Worm (Caenorhabditis elegans) whole organism, L2 larva: ENCODE measurements around the gene srh-24.

Source experiments
- C34F6.9 ChIP-seq: fragments of 150-350 bp; optimal IDR thresholded peaks from 2 replicates; lab custom pipeline; 2014; ENCODE audit warnings: missing biosample characterization, missing genetic modification characterization
- F13H6.1 ChIP-seq: sonication (generic microtip); optimal IDR thresholded peaks from 2 replicates; lab custom pipeline; 2016; ENCODE audit warnings: missing genetic modification characterization, missing compliant biosample characterization
- R02D3.7 ChIP-seq: fragments of 150-350 bp; optimal IDR thresholded peaks from 2 replicates; lab custom pipeline; 2014; ENCODE audit warnings: missing biosample characterization, missing genetic modification characterization
- Y55F3AM.14 ChIP-seq: fragments of 200-800 bp; sonication (Bioruptor generic); optimal IDR thresholded peaks from 2 replicates; lab custom pipeline; 2018; ENCODE audit warnings: mild to moderate bottlenecking, missing genetic modification characterization, missing compliant biosample characterization
- ZK546.5 ChIP-seq: sonication (generic microtip); optimal IDR thresholded peaks from 2 replicates; lab custom pipeline; 2017; ENCODE audit warnings: missing biosample characterization, missing genetic modification characterization
- alr-1 ChIP-seq: fragments of 150-350 bp; optimal IDR thresholded peaks from 2 replicates; lab custom pipeline; 2014; ENCODE audit warnings: missing biosample characterization, missing genetic modification characterization
- aly-2 ChIP-seq: fragments of 150-350 bp; optimal IDR thresholded peaks from 2 replicates; lab custom pipeline; 2014; ENCODE audit warnings: missing biosample characterization, missing genetic modification characterization
- ama-1 ChIP-seq: fragments of 150-350 bp; optimal IDR thresholded peaks from 2 replicates; lab custom pipeline; 2018; ENCODE audit warnings: inconsistent platforms
- blmp-1 ChIP-seq: sonication (generic microtip); optimal IDR thresholded peaks from 2 replicates; lab custom pipeline; 2017; ENCODE audit warnings: missing genetic modification characterization, mild to moderate bottlenecking, missing compliant biosample characterization, antibody characterized with exemption, moderate library complexity; ENCODE audit not compliant: insufficient read depth
- ceh-16 ChIP-seq: fragments of 150-350 bp; optimal IDR thresholded peaks from 2 replicates; lab custom pipeline; 2014; ENCODE audit warnings: missing biosample characterization, missing genetic modification characterization
- ceh-82 ChIP-seq: fragments of 150-350 bp; optimal IDR thresholded peaks from 2 replicates; lab custom pipeline; 2014; ENCODE audit warnings: missing biosample characterization, missing genetic modification characterization
- crh-2 ChIP-seq: sonication (generic microtip); optimal IDR thresholded peaks from 2 replicates; lab custom pipeline; 2017; ENCODE audit warnings: missing biosample characterization, missing genetic modification characterization
- dmd-4 ChIP-seq: sonication (generic microtip); optimal IDR thresholded peaks from 2 replicates; lab custom pipeline; 2017; ENCODE audit warnings: missing biosample characterization, missing genetic modification characterization
- egl-27 ChIP-seq: sonication (generic microtip); optimal IDR thresholded peaks from 3 replicates; lab custom pipeline; 2017; ENCODE audit warnings: missing biosample characterization, missing genetic modification reagents, missing genetic modification characterization
- elt-1 ChIP-seq: fragments of 150-350 bp; optimal IDR thresholded peaks from 2 replicates; lab custom pipeline; 2014; ENCODE audit warnings: missing biosample characterization, missing genetic modification characterization
- elt-3 ChIP-seq: sonication (generic microtip); optimal IDR thresholded peaks from 2 replicates; lab custom pipeline; 2017; ENCODE audit warnings: missing biosample characterization, missing genetic modification characterization
- fos-1 ChIP-seq: fragments of 150-350 bp; optimal IDR thresholded peaks from 2 replicates; lab custom pipeline; 2014; ENCODE audit warnings: missing biosample characterization, missing genetic modification characterization
- lin-11 ChIP-seq: fragments of 150-350 bp; sonication (generic microtip); optimal IDR thresholded peaks from 2 replicates; lab custom pipeline; 2014; ENCODE audit warnings: missing biosample characterization, missing genetic modification characterization, inconsistent platforms, mixed read lengths
- lin-13 ChIP-seq: fragments of 150-350 bp; optimal IDR thresholded peaks from 2 replicates; lab custom pipeline; 2014; ENCODE audit warnings: missing biosample characterization, missing genetic modification reagents, missing genetic modification characterization
- lin-39 ChIP-seq: fragments of 150-350 bp; optimal IDR thresholded peaks from 2 replicates; lab custom pipeline; 2014; ENCODE audit warnings: missing biosample characterization, missing genetic modification reagents, missing genetic modification characterization
- lsy-2 ChIP-seq, 2 experiments: fragments of 150-350 bp in 1 of 2; sonication (generic microtip) in 1 of 2; optimal IDR thresholded peaks; 2 replicates each; lab custom pipeline; 2014 to 2017; ENCODE audit warnings: missing biosample characterization in 2 of 2, missing genetic modification characterization in 2 of 2
- mab-5 ChIP-seq: fragments of 150-350 bp; optimal IDR thresholded peaks from 2 replicates; lab custom pipeline; 2014; ENCODE audit warnings: missing biosample characterization, missing genetic modification characterization
- mbf-1 ChIP-seq: sonication (generic microtip); optimal IDR thresholded peaks from 2 replicates; lab custom pipeline; 2017; ENCODE audit warnings: missing biosample characterization, missing genetic modification characterization
- mdl-1 ChIP-seq, 2 experiments: fragments of 150-350 bp in 1 of 2; sonication (generic microtip) in 1 of 2; optimal IDR thresholded peaks; 2 replicates each; lab custom pipeline; 2017; ENCODE audit warnings: missing biosample characterization in 2 of 2, missing genetic modification characterization in 2 of 2
- nhr-10 ChIP-seq: sonication (generic microtip); optimal IDR thresholded peaks from 2 replicates; lab custom pipeline; 2017; ENCODE audit warnings: missing biosample characterization, missing genetic modification characterization
- nhr-129 ChIP-seq: fragments of 150-350 bp; optimal IDR thresholded peaks from 2 replicates; lab custom pipeline; 2014; ENCODE audit warnings: missing biosample characterization, missing genetic modification characterization
- nhr-21 ChIP-seq: fragments of 150-350 bp; optimal IDR thresholded peaks from 2 replicates; lab custom pipeline; 2014; ENCODE audit warnings: missing biosample characterization, missing genetic modification characterization
- nhr-237 ChIP-seq: fragments of 150-350 bp; optimal IDR thresholded peaks from 2 replicates; lab custom pipeline; 2014; ENCODE audit warnings: missing biosample characterization, missing genetic modification characterization
- nhr-25 ChIP-seq: fragments of 150-350 bp; sonication (generic microtip); optimal IDR thresholded peaks from 3 replicates; lab custom pipeline; 2014; ENCODE audit warnings: missing biosample characterization, missing genetic modification characterization
- nhr-77 ChIP-seq: fragments of 150-350 bp; optimal IDR thresholded peaks from 2 replicates; lab custom pipeline; 2014; ENCODE audit warnings: missing biosample characterization, missing genetic modification characterization
- peb-1 ChIP-seq: fragments of 150-350 bp; optimal IDR thresholded peaks from 2 replicates; lab custom pipeline; 2014; ENCODE audit warnings: missing biosample characterization, missing genetic modification characterization
- sem-4 ChIP-seq: fragments of 150-350 bp; optimal IDR thresholded peaks from 2 replicates; lab custom pipeline; 2014; ENCODE audit warnings: missing biosample characterization, missing genetic modification reagents, missing genetic modification characterization
- sma-3 ChIP-seq: sonication (generic microtip); optimal IDR thresholded peaks from 2 replicates; lab custom pipeline; 2016; ENCODE audit warnings: missing genetic modification reagents, missing genetic modification characterization, missing compliant biosample characterization
- sma-9 ChIP-seq, 2 experiments: fragments of 150-350 bp in 1 of 2; sonication (generic microtip) in 1 of 2; optimal IDR thresholded peaks; 2 replicates each; lab custom pipeline; 2014 to 2016; ENCODE audit warnings: missing genetic modification characterization in 2 of 2, mild to moderate bottlenecking in 1 of 2, missing biosample characterization in 1 of 2, missing compliant biosample characterization in 1 of 2, missing genetic modification reagents in 1 of 2, moderate library complexity in 1 of 2
- snpc-4 ChIP-seq: fragments of 150-350 bp; optimal IDR thresholded peaks from 2 replicates; lab custom pipeline; 2014; ENCODE audit warnings: missing biosample characterization, missing genetic modification characterization
- unc-39 ChIP-seq: fragments of 150-350 bp; optimal IDR thresholded peaks from 2 replicates; lab custom pipeline; 2014; ENCODE audit warnings: missing biosample characterization, missing genetic modification characterization
- unc-55 ChIP-seq: fragments of 150-350 bp; sonication (generic microtip); optimal IDR thresholded peaks from 3 replicates; lab custom pipeline; 2014; ENCODE audit warnings: missing biosample characterization, missing genetic modification reagents, missing genetic modification characterization
- zag-1 ChIP-seq: fragments of 150-350 bp; optimal IDR thresholded peaks from 2 replicates; lab custom pipeline; 2014; ENCODE audit warnings: missing biosample characterization, missing genetic modification characterization
- ztf-1 ChIP-seq: fragments of 200-800 bp; sonication (Bioruptor generic); conservative IDR thresholded peaks from 2 replicates; pipeline ENCODE4 v1.3.6; 2022; ENCODE audit warnings: missing genetic modification characterization, missing compliant biosample characterization
- ztf-11 ChIP-seq: sonication (generic microtip); optimal IDR thresholded peaks from 2 replicates; lab custom pipeline; 2017; ENCODE audit warnings: missing biosample characterization, missing genetic modification characterization
- ztf-4 ChIP-seq: fragments of 150-350 bp; optimal IDR thresholded peaks from 2 replicates; lab custom pipeline; 2014; ENCODE audit warnings: missing biosample characterization, missing genetic modification characterization

The srh-24 gene

ce11 chrV:13984828-13985227, 24.0 kb upstream of the srh-24 start, which contains the start of gene end-1:
TSS of gene end-1 (plus strand) at chrV:13985128.
- no peak for TF ChIP-seq ztf-4 (tag; lab: Kevin White, UChicago)
- TF ChIP-seq, all 48 proteins: peak for 0

- TF ChIP-seq elt-1 (tag; lab: Kevin White, UChicago) (no peak), ama-1 (no peak), fos-1 (tag; lab: Kevin White, UChicago) (no peak), ceh-16 (tag; lab: Kevin White, UChicago) (no peak), lin-11 (tag; lab: Kevin White, UChicago) (no peak), dmd-4 (tag; lab: Kevin White, UChicago) (no peak), mbf-1 (tag; lab: Kevin White, UChicago) (no peak), aly-2 (tag; lab: Kevin White, UChicago) (no peak), ceh-82 (tag; lab: Kevin White, UChicago) (no peak), mdl-1 (tag; optimal IDR thresholded peaks at IDR 0.05; lab: Kevin White, UChicago) (no peak), Y55F3AM.14 (GFP tag; lab: Kevin White, UChicago) (no peak), snpc-4 (no peak), ztf-4 (tag; lab: Kevin White, UChicago) (no peak), lsy-2 (tag; optimal IDR thresholded peaks at IDR 0.05; lab: Kevin White, UChicago) (no peak), alr-1 (tag; lab: Kevin White, UChicago) (no peak), egl-27 (tag; lab: Kevin White, UChicago) (no peak), nhr-77 (tag; lab: Kevin White, UChicago) (no peak), peb-1 (no peak), sem-4 (tag; lab: Kevin White, UChicago) (no peak)
These were observed 20.9 kb upstream of the srh-24 start for ce11 chrV:13981677-13982076.

ce11 chrV:13980807-13981206, 20.0 kb upstream of the srh-24 start, which contains the start of gene eol-1:
TSS of gene eol-1 (minus strand) at chrV:13980907.
- TF ChIP-seq fos-1 (tag; lab: Kevin White, UChicago) (no peak), snpc-4 (no peak)

DNA sequence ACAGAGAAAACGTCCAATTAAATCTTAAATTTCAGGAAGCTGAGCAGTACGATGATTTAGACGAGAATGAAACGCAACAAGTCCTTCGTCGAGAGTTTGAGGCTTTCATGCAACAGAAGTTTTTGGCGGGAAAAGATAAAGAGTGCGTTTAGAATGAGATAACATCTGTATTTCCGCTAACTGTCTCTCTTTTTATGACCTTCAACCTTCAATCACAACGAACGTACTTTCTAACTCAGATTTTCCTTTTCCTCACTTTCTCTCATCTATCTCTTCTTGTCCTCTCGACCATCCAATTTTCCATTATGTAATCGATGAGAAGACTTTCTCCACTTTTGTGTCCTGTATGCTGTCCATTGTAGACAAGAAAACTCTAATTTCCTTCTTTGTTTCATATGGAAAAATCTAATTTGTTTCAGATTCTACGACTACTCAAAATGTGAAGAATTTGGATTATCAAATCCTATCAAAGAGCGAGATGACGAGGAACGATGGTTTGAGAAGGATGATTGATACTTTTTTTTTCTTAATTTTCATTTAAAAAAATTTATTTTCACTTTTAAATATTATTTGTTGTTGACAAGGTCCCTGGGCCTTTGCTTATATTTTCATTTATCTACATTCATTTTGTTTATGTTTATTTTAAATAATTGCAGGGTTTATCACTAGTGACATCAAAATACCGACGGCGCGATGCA, 2.6 kb upstream of the srh-24 start, which contains the start of gene sao-1:
TSS of gene sao-1 (plus strand) at position 648 of the 698 bp plus-strand sequence.
- TF ChIP-seq blmp-1 (tag; lab: Kevin White, UChicago) (peak; percentile 98), sma-9 (GFP tag; optimal IDR thresholded peaks at IDR 0.05; lab: Kevin White, UChicago) (peak; percentile 13), sma-9 (tag; optimal IDR thresholded peaks at IDR 0.05; lab: Kevin White, UChicago) (no peak), dmd-4 (tag; lab: Kevin White, UChicago) (no peak)

- TF ChIP-seq nhr-10, result no peak
- TF ChIP-seq elt-1 (tag; lab: Kevin White, UChicago), result no peak
- peak; percentile 48 for TF ChIP-seq sma-3 (GFP tag; lab: Kevin White, UChicago)
- no peak for TF ChIP-seq ZK546.5
- no peak for TF ChIP-seq nhr-237 (tag; lab: Kevin White, UChicago)
- TF ChIP-seq unc-55, result peak; percentile 78
- peak; percentile 60 for TF ChIP-seq lin-11 (tag; lab: Kevin White, UChicago)
- peak; percentile 55 for TF ChIP-seq nhr-129 (tag; lab: Kevin White, UChicago)
- no peak for TF ChIP-seq elt-3 (tag; lab: Kevin White, UChicago)
- peak; percentile 64 for TF ChIP-seq F13H6.1 (tag; lab: Kevin White, UChicago)
- TF ChIP-seq ztf-11 (tag; lab: Kevin White, UChicago), result no peak
- no peak for TF ChIP-seq lin-39 (tag; lab: Kevin White, UChicago)
- TF ChIP-seq mab-5, result peak; percentile 56
- no peak for TF ChIP-seq nhr-21 (tag; lab: Kevin White, UChicago)
- peak; percentile 30 for TF ChIP-seq snpc-4
- TF ChIP-seq nhr-25, result peak; percentile 43
- TF ChIP-seq ztf-4 (tag; lab: Kevin White, UChicago), result peak; percentile 2
- no peak for TF ChIP-seq mdl-1 (tag; optimal IDR thresholded peaks at IDR 0.05; lab: Kevin White, UChicago)
- TF ChIP-seq crh-2 (tag; lab: Kevin White, UChicago), result no peak
- no peak for TF ChIP-seq blmp-1 (tag; lab: Kevin White, UChicago)
- no peak for TF ChIP-seq ceh-82 (tag; lab: Kevin White, UChicago)
- TF ChIP-seq dmd-4 (tag; lab: Kevin White, UChicago), result no peak
- peak; percentile 37 for TF ChIP-seq C34F6.9 (tag; lab: Kevin White, UChicago)
- TF ChIP-seq nhr-77 (tag; lab: Kevin White, UChicago), result no peak
- peak; percentile 70 for TF ChIP-seq sma-9 (GFP tag; optimal IDR thresholded peaks at IDR 0.05; lab: Kevin White, UChicago)
- TF ChIP-seq sma-9 (tag; optimal IDR thresholded peaks at IDR 0.05; lab: Kevin White, UChicago), result no peak
- TF ChIP-seq zag-1 (tag; lab: Kevin White, UChicago), result no peak
- no peak for TF ChIP-seq fos-1 (tag; lab: Kevin White, UChicago)
- no peak for TF ChIP-seq ceh-16 (tag; lab: Kevin White, UChicago)
- peak; percentile 70 for TF ChIP-seq sem-4 (tag; lab: Kevin White, UChicago)
- TF ChIP-seq lin-13 (GFP tag; lab: Kevin White, UChicago), result peak; percentile 52
- no peak for TF ChIP-seq ztf-1 (GFP tag; lab: Robert Waterston, UW)
- no peak for TF ChIP-seq unc-39 (tag; lab: Kevin White, UChicago)
- no peak for TF ChIP-seq R02D3.7
- TF ChIP-seq Y55F3AM.14 (GFP tag; lab: Kevin White, UChicago), result no peak
These were observed 1.2 kb upstream of the srh-24 start, which contains the start of the genes algn-13 and R10D12.13 for ce11 chrV:13961927-13962419. TSS of gene algn-13 (minus strand) at chrV:13961977. TSS of gene R10D12.13 (plus strand) at chrV:13962417.
